Worm (Caenorhabditis elegans): ENCODE results near the gene brc-1.

Gene brc-1

ce11 chrIII:3869292-3869781, 6.6 kb upstream of the brc-1 start (continued):
- TF ChIP-seq nhr-25 (tag; optimal IDR thresholded peaks at IDR 0.05; ENCODE audit: borderline replicate concordance, insufficient read depth) = no peak
- no peak for TF ChIP-seq ceh-44 (GFP tag; IDR thresholded peaks at IDR 0.05)
- 0 out of 2 replicates have a peak, but pooled peaks have one; percentile 42 for TF ChIP-seq nhr-42 (GFP tag; IDR thresholded peaks at IDR 0.05)

ce11 chrIII:3867937-3868929, 5.5 kb upstream of the brc-1 start:
- no peak for TF ChIP-seq T20F7.1 (GFP tag; optimal IDR thresholded peaks at IDR 0.05)
- no peak for TF ChIP-seq hlh-11 (tag; optimal IDR thresholded peaks at IDR 0.05)
- TF ChIP-seq snpc-4 (tag; optimal IDR thresholded peaks at IDR 0.05) = no peak
- TF ChIP-seq egl-27 (tag; optimal IDR thresholded peaks at IDR 0.05) = no peak
- TF ChIP-seq lin-13 (GFP tag; optimal IDR thresholded peaks at IDR 0.05) = no peak
- no peak for TF ChIP-seq T26A8.4 (GFP tag; IDR thresholded peaks at IDR 0.05)
- no peak for TF ChIP-seq mxl-3 (GFP tag; optimal IDR thresholded peaks at IDR 0.05)
- TF ChIP-seq egl-43 (GFP tag; IDR thresholded peaks at IDR 0.05) = peak; percentile 25; the same call in 1 of the 2 replicates
- no peak for TF ChIP-seq ceh-62 (tag; optimal IDR thresholded peaks at IDR 0.05)
- no peak for TF ChIP-seq nhr-77 (tag; optimal IDR thresholded peaks at IDR 0.05)
- no peak for TF ChIP-seq ces-1 (GFP tag; optimal IDR thresholded peaks at IDR 0.05)
- no peak for TF ChIP-seq nhr-11 (tag; optimal IDR thresholded peaks at IDR 0.05)
- no peak for TF ChIP-seq spr-3 (GFP tag; optimal IDR thresholded peaks at IDR 0.05)
- TF ChIP-seq lin-1 (GFP tag; IDR thresholded peaks at IDR 0.05) = no peak
- peak; percentile 62 for TF ChIP-seq set-16 (GFP tag; IDR thresholded peaks at IDR 0.05)
- no peak for TF ChIP-seq F26F4.8 (GFP tag; conservative IDR thresholded peaks at IDR 0.05)
- no peak for TF ChIP-seq nhr-41 (GFP tag; IDR thresholded peaks at IDR 0.05)
- TF ChIP-seq ctbp-1 (GFP tag; IDR thresholded peaks at IDR 0.05) = no peak
- no peak for TF ChIP-seq dmd-9 (GFP tag; IDR thresholded peaks at IDR 0.05)
- peak; percentile 15; the same call in 1 of the 2 replicates for TF ChIP-seq lim-7 (GFP tag; IDR thresholded peaks at IDR 0.05)
- TF ChIP-seq zip-2 (tag; optimal IDR thresholded peaks at IDR 0.05) = no peak
- no peak for TF ChIP-seq tra-1 (GFP tag; IDR thresholded peaks at IDR 0.05)
- no peak for TF ChIP-seq mdt-29 (GFP tag; IDR thresholded peaks at IDR 0.05)
- peak in 1 of 2 experiments; percentile 10 for TF ChIP-seq lsy-2 (tag; optimal IDR thresholded peaks at IDR 0.05)
- no peak for TF ChIP-seq saeg-2 (GFP tag; IDR thresholded peaks at IDR 0.05)
- no peak for TF ChIP-seq daf-12 (tag; optimal IDR thresholded peaks at IDR 0.05)
- TF ChIP-seq nhr-102 (tag; optimal IDR thresholded peaks at IDR 0.05) = no peak
- TF ChIP-seq pha-4 (GFP tag; IDR thresholded peaks at IDR 0.05) = no peak; the same call in 1 of the 2 replicates
- no peak for TF ChIP-seq pha-4 (tag; optimal IDR thresholded peaks at IDR 0.05)
- TF ChIP-seq snpc-1.2 (GFP tag; IDR thresholded peaks at IDR 0.05) = peak; percentile 56
- no peak for TF ChIP-seq nhr-237 (tag; optimal IDR thresholded peaks at IDR 0.05)
- TF ChIP-seq fos-1 (tag; optimal IDR thresholded peaks at IDR 0.05) = no peak
- TF ChIP-seq pqm-1 (tag; optimal IDR thresholded peaks at IDR 0.05) = no peak
- peak; percentile 81; the same call in 1 of the 2 replicates for TF ChIP-seq daf-19 (GFP tag; conservative IDR thresholded peaks at IDR 0.05)
- TF ChIP-seq D1046.2 (GFP tag; IDR thresholded peaks at IDR 0.05) = no peak
- no peak for TF ChIP-seq cey-2 (tag; optimal IDR thresholded peaks at IDR 0.05; ENCODE audit: borderline replicate concordance, insufficient read depth)
- TF ChIP-seq nhr-25 (tag; optimal IDR thresholded peaks at IDR 0.05; ENCODE audit: borderline replicate concordance, insufficient read depth) = no peak
- TF ChIP-seq unc-62 (GFP tag; optimal IDR thresholded peaks at IDR 0.05 in 1 of 2) = no peak
- no peak for TF ChIP-seq unc-62 (tag; optimal IDR thresholded peaks at IDR 0.05)
- no peak for TF ChIP-seq F44E2.7 (GFP tag; IDR thresholded peaks at IDR 0.05)
- TF ChIP-seq lir-3 (tag; optimal IDR thresholded peaks at IDR 0.05) = no peak
- TF ChIP-seq madf-5 (GFP tag; IDR thresholded peaks at IDR 0.05) = no peak
